Worm (Caenorhabditis elegans) whole organism, early embryonic: ENCODE measurements around the gene pdi-1.
"Not testable (repeated sequence)": the region's sequence is repeated elsewhere in the genome, so short reads cannot be mapped to it uniquely, and the experiment has no call there.

Experiments used
- F13C5.2 ChIP-seq: sonication (generic microtip); optimal IDR thresholded peaks from 2 replicates; lab custom pipeline; 2017; ENCODE audit warnings: mild to moderate bottlenecking, missing genetic modification characterization, inconsistent platforms, missing compliant biosample characterization
- ama-1 ChIP-seq: fragments of 150-350 bp; optimal IDR thresholded peaks from 2 replicates; lab custom pipeline; 2014
- ceh-13 ChIP-seq: fragments of 200-800 bp; sonication (Bioruptor generic); optimal IDR thresholded peaks from 2 replicates; lab custom pipeline; 2018; ENCODE audit warnings: mild to moderate bottlenecking, missing genetic modification characterization, missing compliant biosample characterization
- ets-7 ChIP-seq: sonication (generic microtip); optimal IDR thresholded peaks from 2 replicates; lab custom pipeline; 2016; ENCODE audit warnings: missing genotype, missing genetic modification characterization, missing compliant biosample characterization
- flt-1 ChIP-seq: fragments of 200-800 bp; sonication (Bioruptor generic); IDR thresholded peaks from 2 replicates; pipeline ENCODE4 v1.3.6; 2022; ENCODE audit warnings: missing genetic modification characterization, missing compliant biosample characterization
- hmg-4 ChIP-seq: fragments of 200-800 bp; sonication (Bioruptor generic); optimal IDR thresholded peaks from 2 replicates; lab custom pipeline; 2018; ENCODE audit warnings: mild to moderate bottlenecking, missing genetic modification characterization, missing compliant biosample characterization
- scrt-1 ChIP-seq: fragments of 200-800 bp; sonication (Bioruptor generic); IDR thresholded peaks from 2 replicates; pipeline ENCODE4 v1.3.6; 2022; ENCODE audit warnings: missing genetic modification characterization, missing compliant biosample characterization
- sea-1 ChIP-seq: fragments of 200-800 bp; sonication (Bioruptor generic); conservative IDR thresholded peaks from 2 replicates; pipeline ENCODE4 v1.3.6; 2022; ENCODE audit warnings: missing genetic modification characterization, missing compliant biosample characterization
- tra-4 ChIP-seq: sonication (generic microtip); optimal IDR thresholded peaks from 2 replicates; lab custom pipeline; 2017; ENCODE audit warnings: missing genetic modification characterization, missing compliant biosample characterization

DNA sequence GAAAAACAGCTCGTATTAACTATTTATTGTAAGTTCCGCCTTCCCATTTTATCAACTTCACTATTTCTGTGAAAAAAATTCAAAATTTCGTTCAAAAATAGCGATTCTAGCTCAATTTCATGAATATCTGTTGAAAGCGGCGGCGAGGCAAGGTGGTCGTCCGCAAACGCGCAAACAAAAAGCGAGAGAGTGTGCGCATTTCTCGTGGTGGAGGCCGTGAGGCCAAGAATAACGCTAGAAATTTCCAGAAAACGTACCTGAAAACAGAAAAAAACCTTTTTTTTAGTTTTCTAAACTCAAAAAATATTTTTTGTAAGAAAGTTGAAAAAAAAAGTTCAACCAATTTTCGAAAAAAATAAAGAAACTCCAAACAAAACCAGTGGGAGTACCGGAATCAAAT is 4.1 kb downstream of the pdi-1 start:
- not testable (repeated sequence) for TF ChIP-seq F13C5.2 (tag; lab: Kevin White, UChicago); flt-1 (GFP tag; lab: Robert Waterston, UW); hmg-4 (GFP tag; lab: Kevin White, UChicago); ama-1 (lab: Kevin White, UChicago); ets-7; tra-4 (tag; lab: Kevin White, UChicago); sea-1 (GFP tag; lab: Robert Waterston, UW); ceh-13 (GFP tag; lab: Kevin White, UChicago)
- peak; percentile 67; the same call in 1 of the 2 replicates for TF ChIP-seq scrt-1
